Worm (Caenorhabditis elegans) whole organism, late embryonic: Measurements from ENCODE around the gene T10F2.2.

Experiments used
- F13H6.1 ChIP-seq: sonication (generic microtip); optimal IDR thresholded peaks from 2 replicates; lab custom pipeline; 2016; ENCODE audit warnings: missing genetic modification characterization, missing compliant biosample characterization
- T23F11.4 ChIP-seq: fragments of 200-800 bp; sonication (Bioruptor generic); optimal IDR thresholded peaks from 2 replicates; lab custom pipeline; 2018; ENCODE audit warnings: mild to moderate bottlenecking, missing genetic modification characterization, missing compliant biosample characterization
- Y22D7AL.16 ChIP-seq: sonication (generic microtip); optimal IDR thresholded peaks from 2 replicates; lab custom pipeline; 2016; ENCODE audit warnings: missing genetic modification characterization, missing compliant biosample characterization
- ceh-14 ChIP-seq: sonication (generic microtip); optimal IDR thresholded peaks from 2 replicates; lab custom pipeline; 2016; ENCODE audit warnings: missing genotype, missing genetic modification characterization, missing compliant biosample characterization
- ceh-18 ChIP-seq: sonication (generic microtip); optimal IDR thresholded peaks from 2 replicates; lab custom pipeline; 2016; ENCODE audit warnings: missing genetic modification characterization, missing compliant biosample characterization
- ceh-2 ChIP-seq: sonication (generic microtip); optimal IDR thresholded peaks from 2 replicates; lab custom pipeline; 2016; ENCODE audit warnings: missing genotype, missing genetic modification characterization, missing compliant biosample characterization
- ceh-30 ChIP-seq: fragments of 150-350 bp; optimal IDR thresholded peaks from 2 replicates; lab custom pipeline; 2014; ENCODE audit warnings: missing biosample characterization, missing genetic modification characterization
- ceh-34 ChIP-seq: sonication (generic microtip); optimal IDR thresholded peaks from 2 replicates; lab custom pipeline; 2016; ENCODE audit warnings: mild to moderate bottlenecking, missing genetic modification characterization, missing compliant biosample characterization
- ceh-45 ChIP-seq: fragments of 200-800 bp; sonication (Bioruptor generic); IDR thresholded peaks from 2 replicates; pipeline ENCODE4 v1.3.6; 2022; ENCODE audit warnings: missing genetic modification reagents, missing genetic modification characterization, missing compliant biosample characterization
- ceh-48 ChIP-seq: sonication (generic microtip); optimal IDR thresholded peaks from 2 replicates; lab custom pipeline; 2016; ENCODE audit warnings: missing genetic modification characterization, inconsistent platforms, missing compliant biosample characterization
- ceh-9 ChIP-seq: sonication (generic microtip); optimal IDR thresholded peaks from 2 replicates; lab custom pipeline; 2016; ENCODE audit warnings: mild to moderate bottlenecking, missing genetic modification characterization, inconsistent platforms, missing compliant biosample characterization
- che-1 ChIP-seq: sonication (generic microtip); optimal IDR thresholded peaks from 2 replicates; lab custom pipeline; 2016; ENCODE audit warnings: mild to moderate bottlenecking, missing genetic modification characterization, missing compliant biosample characterization
- dve-1 ChIP-seq: sonication (generic microtip); optimal IDR thresholded peaks from 2 replicates; lab custom pipeline; 2017; ENCODE audit warnings: antibody characterized with exemption, mild to moderate bottlenecking, missing genetic modification characterization, missing compliant biosample characterization
- elt-2 ChIP-seq: sonication (generic microtip); optimal IDR thresholded peaks from 2 replicates; lab custom pipeline; 2016; ENCODE audit warnings: missing genetic modification reagents, missing genetic modification characterization, missing compliant biosample characterization
- elt-4 ChIP-seq: sonication (generic microtip); optimal IDR thresholded peaks from 2 replicates; lab custom pipeline; 2016; ENCODE audit warnings: missing genetic modification characterization, missing compliant biosample characterization
- ets-4 ChIP-seq: sonication (generic microtip); optimal IDR thresholded peaks from 2 replicates; lab custom pipeline; 2016; ENCODE audit warnings: missing genetic modification characterization, missing compliant biosample characterization
- fax-1 ChIP-seq: sonication (generic microtip); optimal IDR thresholded peaks from 2 replicates; lab custom pipeline; 2016; ENCODE audit warnings: missing genotype, missing genetic modification characterization, missing compliant biosample characterization
- gmeb-2 ChIP-seq: sonication (generic microtip); optimal IDR thresholded peaks from 2 replicates; lab custom pipeline; 2016; ENCODE audit warnings: missing genetic modification characterization, inconsistent platforms, missing compliant biosample characterization
- hlh-6 ChIP-seq: sonication (generic microtip); optimal IDR thresholded peaks from 2 replicates; lab custom pipeline; 2016; ENCODE audit warnings: missing genotype, missing genetic modification characterization, missing compliant biosample characterization
- mec-3 ChIP-seq: sonication (generic microtip); optimal IDR thresholded peaks from 2 replicates; lab custom pipeline; 2016; ENCODE audit warnings: borderline replicate concordance, missing genetic modification characterization, missing compliant biosample characterization
- nhr-11 ChIP-seq: fragments of 150-350 bp; optimal IDR thresholded peaks from 2 replicates; lab custom pipeline; 2014; ENCODE audit warnings: missing biosample characterization, missing genetic modification characterization
- nhr-232 ChIP-seq: sonication (generic microtip); optimal IDR thresholded peaks from 2 replicates; lab custom pipeline; 2016; ENCODE audit warnings: missing genetic modification characterization, missing compliant biosample characterization
- npax-4 ChIP-seq: sonication (generic microtip); optimal IDR thresholded peaks from 2 replicates; lab custom pipeline; 2016; ENCODE audit warnings: missing genetic modification characterization, missing compliant biosample characterization
- pha-4 ChIP-seq: fragments of 150-350 bp; optimal IDR thresholded peaks from 2 replicates; lab custom pipeline; 2018; ENCODE audit warnings: missing biosample characterization, missing genetic modification reagents, missing genetic modification characterization
- pros-1 ChIP-seq: fragments of 150-350 bp; optimal IDR thresholded peaks from 2 replicates; lab custom pipeline; 2014; ENCODE audit warnings: missing biosample characterization, missing genetic modification reagents, missing genetic modification characterization
- sdc-2 ChIP-seq: sonication (generic microtip); optimal IDR thresholded peaks from 2 replicates; lab custom pipeline; 2016; ENCODE audit warnings: missing genotype, missing genetic modification characterization, missing compliant biosample characterization
- sox-2 ChIP-seq: fragments of 200-800 bp; sonication (Bioruptor generic); IDR thresholded peaks from 2 replicates; pipeline ENCODE4 v1.3.6; 2022; ENCODE audit warnings: missing genetic modification reagents, missing genetic modification characterization, missing compliant biosample characterization
- sox-4 ChIP-seq: sonication (generic microtip); optimal IDR thresholded peaks from 2 replicates; lab custom pipeline; 2017; ENCODE audit warnings: mild to moderate bottlenecking, missing genetic modification characterization, inconsistent platforms, missing compliant biosample characterization
- syd-9 ChIP-seq: sonication (generic microtip); optimal IDR thresholded peaks from 2 replicates; lab custom pipeline; 2016; ENCODE audit warnings: mild to moderate bottlenecking, missing genetic modification characterization, moderate library complexity, missing compliant biosample characterization
- tbx-7 ChIP-seq: sonication (generic microtip); optimal IDR thresholded peaks from 2 replicates; lab custom pipeline; 2016; ENCODE audit warnings: missing genotype, missing genetic modification characterization, missing compliant biosample characterization
- ttx-3 ChIP-seq: sonication (generic microtip); optimal IDR thresholded peaks from 2 replicates; lab custom pipeline; 2016; ENCODE audit warnings: missing genetic modification reagents, missing genetic modification characterization, missing compliant biosample characterization
- unc-3 ChIP-seq, 2 experiments: fragments of 200-800 bp in 1 of 2; sonication (Bioruptor generic) in 1 of 2; sonication (generic microtip) in 1 of 2; conservative IDR thresholded peaks in 1 of 2; optimal IDR thresholded peaks in 1 of 2; 2 replicates each; pipeline versions ENCODE4 v1.3.6 to Lab custom; 2016 to 2022; ENCODE audit warnings: missing compliant biosample characterization in 2 of 2, missing genetic modification characterization in 2 of 2, missing genetic modification reagents in 1 of 2
- unc-42 ChIP-seq: sonication (generic microtip); optimal IDR thresholded peaks from 2 replicates; lab custom pipeline; 2016; ENCODE audit warnings: missing genotype, missing genetic modification characterization, missing compliant biosample characterization
- unc-55 ChIP-seq: sonication (generic microtip); optimal IDR thresholded peaks from 2 replicates; lab custom pipeline; 2017; ENCODE audit warnings: missing biosample characterization, missing genetic modification reagents, missing genetic modification characterization
- ztf-16 ChIP-seq: sonication (generic microtip); optimal IDR thresholded peaks from 2 replicates; lab custom pipeline; 2017; ENCODE audit warnings: missing genetic modification characterization, missing compliant biosample characterization

Gene T10F2.2

DNA sequence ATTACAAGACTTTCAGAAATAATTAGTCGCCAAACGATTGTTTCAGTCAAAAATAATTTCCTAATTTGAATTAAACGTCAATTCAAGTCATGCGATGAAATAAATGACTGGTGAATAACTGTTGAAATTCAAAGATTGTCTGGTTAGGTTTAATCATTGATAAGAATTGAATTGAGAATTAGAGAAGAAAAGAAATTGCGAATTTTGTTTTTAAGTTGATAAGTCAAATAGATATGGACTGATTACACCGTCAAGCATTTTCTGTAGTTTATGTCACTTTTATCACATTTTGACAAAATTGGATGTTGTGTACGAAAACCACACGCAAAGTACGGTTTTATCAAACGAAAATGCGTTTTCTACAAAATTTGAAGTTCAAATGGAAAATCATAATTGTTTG, 36.2 kb upstream of the T10F2.2 start:
- TF ChIP-seq unc-42 (tag; lab: Kevin White, UChicago): no peak
- TF ChIP-seq elt-2 (tag; lab: Kevin White, UChicago): peak; percentile 47
- TF ChIP-seq ceh-9 (tag; lab: Kevin White, UChicago): no peak
- no peak for TF ChIP-seq pros-1 (tag; lab: Kevin White, UChicago)
- TF ChIP-seq mec-3 (tag; lab: Kevin White, UChicago): no peak
- TF ChIP-seq nhr-232 (tag; lab: Kevin White, UChicago): no peak

DNA sequence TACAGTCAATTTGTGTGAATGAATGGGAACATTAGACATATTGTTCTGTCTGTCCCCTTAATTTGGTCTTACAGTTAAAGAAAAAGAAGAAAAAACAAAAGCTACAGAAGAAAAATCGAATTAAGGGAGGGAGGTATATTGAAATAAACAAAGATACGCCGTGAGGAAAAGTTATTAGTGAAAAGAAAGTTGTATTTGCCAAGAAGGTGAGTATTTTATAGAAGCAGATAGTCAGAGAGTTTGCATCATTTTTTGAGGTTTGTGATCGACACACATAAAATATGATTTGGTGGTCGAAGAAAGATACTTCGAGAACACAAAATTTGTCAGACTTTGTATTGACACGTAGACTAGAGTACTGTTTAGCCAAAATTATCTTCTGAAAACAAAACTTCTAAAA, 35.2 kb upstream of the T10F2.2 start:
- TF ChIP-seq tbx-7 (tag; lab: Kevin White, UChicago) (no peak), nhr-11 (tag; lab: Kevin White, UChicago) (no peak), dve-1 (tag; lab: Kevin White, UChicago) (no peak), unc-55 (no peak), ets-4 (tag; lab: Kevin White, UChicago) (no peak), ztf-16 (tag; lab: Kevin White, UChicago) (no peak), sox-2 (no peak), ceh-45 (GFP tag; lab: Robert Waterston, UW) (no peak)
- TF ChIP-seq, all 69 proteins: peak for 0

DNA sequence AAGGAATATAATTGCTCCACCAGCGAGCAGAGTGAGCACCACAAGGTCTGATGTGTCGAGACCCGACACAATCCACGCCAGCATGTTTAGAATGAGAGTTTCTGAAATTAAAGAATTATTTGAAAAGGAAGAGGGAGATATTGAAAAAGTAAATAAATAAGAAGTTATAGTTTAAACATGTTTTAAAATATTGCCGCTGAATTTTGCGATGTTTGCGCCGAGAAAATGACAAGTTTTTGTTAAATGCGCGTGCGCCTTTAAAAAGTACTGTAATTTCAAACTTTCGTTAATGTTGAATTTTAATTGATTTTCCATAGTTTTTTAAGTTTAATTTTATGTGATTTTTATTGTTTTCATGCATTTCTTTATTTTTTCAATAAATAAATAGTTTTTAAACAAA, 34.5 kb upstream of the T10F2.2 start, which contains the start of gene emb-8:
TSS of gene emb-8 (minus strand) at position 101 of the 400 bp plus-strand sequence.
- TF ChIP-seq ttx-3 (tag; lab: Kevin White, UChicago) (no peak), npax-4 (tag; lab: Kevin White, UChicago) (no peak), unc-55 (no peak), gmeb-2 (tag; lab: Kevin White, UChicago) (no peak), dve-1 (tag; lab: Kevin White, UChicago) (no peak), che-1 (tag; lab: Kevin White, UChicago) (no peak), fax-1 (tag; lab: Kevin White, UChicago) (no peak), ceh-48 (tag; lab: Kevin White, UChicago) (no peak), unc-3 (GFP tag; conservative IDR thresholded peaks at IDR 0.05; lab: Robert Waterston, UW) (no peak), unc-3 (tag; optimal IDR thresholded peaks at IDR 0.05; lab: Kevin White, UChicago) (no peak), Y22D7AL.16 (tag; lab: Kevin White, UChicago) (no peak), hlh-6 (tag; lab: Kevin White, UChicago) (no peak), ceh-30 (tag; lab: Kevin White, UChicago) (no peak), F13H6.1 (no peak)

DNA sequence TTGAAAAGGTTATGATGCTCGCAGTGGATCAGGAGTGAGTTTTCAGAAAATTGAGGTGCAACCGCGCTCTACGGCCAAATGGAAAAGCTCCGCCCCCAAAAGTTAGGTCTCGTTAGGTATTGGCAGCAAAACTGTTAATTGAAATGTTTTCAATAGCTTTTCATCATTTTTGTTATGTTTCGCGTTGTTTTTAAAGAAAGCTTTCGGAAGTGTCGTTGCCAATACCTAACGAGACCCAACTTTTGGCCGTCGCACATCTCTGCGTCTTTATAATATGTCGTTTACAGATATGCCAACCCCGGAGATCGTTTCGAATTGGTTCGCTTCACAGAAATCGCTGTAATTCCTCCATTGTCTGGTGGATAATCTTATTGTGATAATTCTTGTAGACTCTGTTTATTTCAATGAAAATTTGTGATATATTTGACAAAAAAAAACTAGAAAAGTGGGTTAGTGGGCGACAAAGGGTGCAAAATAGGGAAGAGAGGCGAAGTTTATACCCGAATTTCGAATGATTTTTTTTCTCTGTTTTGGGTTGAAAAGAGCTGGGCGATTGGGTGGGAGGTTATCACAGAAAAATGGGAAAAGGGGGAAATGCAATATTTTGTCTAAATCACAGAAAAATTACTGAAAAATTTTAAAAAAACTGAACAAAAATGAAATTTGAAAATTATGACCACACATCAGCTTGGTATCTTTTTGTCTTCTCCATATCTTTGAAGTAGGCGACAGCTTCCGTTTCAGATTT, 31.4 kb upstream of the T10F2.2 start:
- TF ChIP-seq ceh-14 (tag; lab: Kevin White, UChicago): no peak
- no peak for TF ChIP-seq pha-4 (tag; lab: Kevin White, UChicago)
- TF ChIP-seq tbx-7 (tag; lab: Kevin White, UChicago): no peak
- no peak for TF ChIP-seq ceh-2 (tag; lab: Kevin White, UChicago)
- TF ChIP-seq ceh-45 (GFP tag; lab: Robert Waterston, UW): no peak
- TF ChIP-seq T23F11.4: no peak
- TF ChIP-seq elt-4 (tag; lab: Kevin White, UChicago): no peak
- no peak for TF ChIP-seq ceh-34 (tag; lab: Kevin White, UChicago)
- no peak for TF ChIP-seq ceh-48 (tag; lab: Kevin White, UChicago)
- no peak for TF ChIP-seq syd-9 (tag; lab: Kevin White, UChicago)
- no peak for TF ChIP-seq sdc-2 (tag; lab: Kevin White, UChicago)
- TF ChIP-seq ets-4 (tag; lab: Kevin White, UChicago): no peak
- TF ChIP-seq sox-4: no peak
- TF ChIP-seq ceh-18 (tag; lab: Kevin White, UChicago): no peak
